Worm (Caenorhabditis elegans) whole organism, midembryonic: ENCODE data around the gene nex-3.

ENCODE experiments used
- T22C8.4 ChIP-seq: fragments of 200-800 bp; sonication (Bioruptor generic); IDR thresholded peaks from 2 replicates; pipeline ENCODE4 v1.3.6; 2022; ENCODE audit warnings: missing genetic modification characterization, missing compliant biosample characterization
- cog-1 ChIP-seq: sonication (generic microtip); optimal IDR thresholded peaks from 2 replicates; lab custom pipeline; 2016; ENCODE audit warnings: missing genetic modification characterization, missing compliant biosample characterization
- flt-1 ChIP-seq: fragments of 200-800 bp; sonication (Bioruptor generic); IDR thresholded peaks from 2 replicates; pipeline ENCODE4 v1.3.6; 2022; ENCODE audit warnings: missing genetic modification characterization, missing compliant biosample characterization
- klf-2 ChIP-seq: fragments of 200-800 bp; sonication (Bioruptor generic); conservative IDR thresholded peaks from 2 replicates; pipeline ENCODE4 v1.3.6; 2022; ENCODE audit warnings: missing genetic modification reagents, missing genetic modification characterization, missing compliant biosample characterization
- med-1 ChIP-seq: sonication (generic microtip); optimal IDR thresholded peaks from 2 replicates; lab custom pipeline; 2017; ENCODE audit warnings: missing genetic modification characterization, mild to moderate bottlenecking, missing compliant biosample characterization, antibody characterized with exemption, missing genetic modification reagents; ENCODE audit not compliant: insufficient read depth
- ref-1 ChIP-seq: fragments of 200-800 bp; sonication (Bioruptor generic); conservative IDR thresholded peaks from 2 replicates; pipeline ENCODE4 v1.3.6; 2022; ENCODE audit warnings: missing genetic modification reagents, missing genetic modification characterization, missing compliant biosample characterization
- tab-1 ChIP-seq: fragments of 200-800 bp; sonication (Bioruptor generic); IDR thresholded peaks from 2 replicates; pipeline ENCODE4 v1.3.6; 2022; ENCODE audit warnings: missing genetic modification characterization, missing compliant biosample characterization
- ztf-23 ChIP-seq: fragments of 200-800 bp; sonication (Bioruptor generic); IDR thresholded peaks from 2 replicates; pipeline ENCODE4 v1.3.6; 2022; ENCODE audit warnings: missing genetic modification reagents, missing genetic modification characterization, missing compliant biosample characterization
- ztf-29 ChIP-seq: fragments of 200-800 bp; sonication (Bioruptor generic); IDR thresholded peaks from 2 replicates; pipeline ENCODE4 v1.3.6; 2022; ENCODE audit warnings: missing genetic modification reagents, missing genetic modification characterization, missing compliant biosample characterization

Gene nex-3

DNA sequence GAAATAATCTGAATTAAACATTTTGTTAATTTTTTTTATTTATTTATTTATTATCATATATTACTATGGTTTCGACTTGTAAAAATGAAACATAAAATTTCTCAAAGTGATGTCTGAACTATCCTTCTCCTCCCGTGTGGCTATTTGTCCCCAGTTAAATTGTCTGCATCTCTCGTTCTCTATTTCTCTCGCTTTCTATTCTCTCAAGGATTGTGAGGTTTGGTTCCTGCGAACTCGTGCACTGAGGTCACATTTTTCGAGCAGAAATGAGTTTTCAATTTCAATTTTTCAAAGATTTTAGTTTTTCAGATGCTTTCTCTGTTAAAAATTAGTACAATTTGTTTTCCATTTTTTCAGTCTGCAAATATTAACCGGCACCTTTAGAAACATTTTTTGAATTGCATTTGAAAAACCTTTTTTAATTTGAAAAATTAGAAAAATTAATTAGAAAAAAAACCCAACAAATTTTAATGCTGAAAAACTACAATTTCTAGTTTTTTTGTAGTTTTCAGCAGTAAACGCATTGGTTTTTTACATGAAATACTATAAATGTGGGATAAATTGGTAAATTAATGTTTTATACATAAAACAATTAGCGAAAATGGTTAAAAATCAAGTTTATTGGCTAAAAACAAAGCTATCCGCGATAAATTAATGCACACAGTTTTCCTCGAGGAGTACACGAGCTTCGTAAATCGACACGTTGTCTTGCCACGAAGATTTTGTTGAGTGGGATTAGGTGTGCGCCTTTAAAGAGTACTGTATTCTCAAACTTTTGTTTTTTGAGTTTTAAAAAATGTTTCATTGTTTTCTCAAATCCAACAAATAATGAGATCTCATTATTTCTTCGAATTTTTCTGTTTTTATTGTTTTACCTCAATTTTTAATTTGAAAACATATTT, 29.5 kb upstream of the nex-3 start:
- TF ChIP-seq cog-1 (tag; lab: Kevin White, UChicago), result no peak
- TF ChIP-seq ztf-29 (GFP tag; lab: Robert Waterston, UW), result no peak
- TF ChIP-seq tab-1 (GFP tag; lab: Robert Waterston, UW), result no peak

DNA sequence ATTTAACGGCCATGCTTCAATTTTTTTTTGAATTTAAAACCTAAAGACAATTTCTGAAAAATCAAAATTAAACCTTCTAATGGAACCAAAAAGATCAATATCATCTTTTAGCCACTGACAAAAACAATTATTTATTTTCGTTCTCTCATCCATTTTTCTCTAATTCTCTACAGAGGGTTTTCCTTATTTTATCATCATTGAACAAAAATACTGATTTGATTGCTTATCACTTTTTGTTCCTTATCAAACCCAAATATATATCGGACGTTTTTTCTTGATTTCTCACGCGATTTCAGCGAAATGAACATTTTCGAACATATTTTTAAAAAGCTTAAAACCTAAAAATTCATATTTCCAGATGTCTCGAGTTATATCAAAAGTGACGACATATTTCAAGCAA, 28.8 kb upstream of the nex-3 start, which contains the start of gene mpc-1:
Gene mpc-1, plus strand, starts transcription at position 359 of the 400 bp plus-strand sequence.
- no peak for TF ChIP-seq ref-1 (GFP tag; lab: Robert Waterston, UW)
- TF ChIP-seq flt-1 (GFP tag; lab: Robert Waterston, UW), result no peak
- TF ChIP-seq klf-2, result no peak

DNA sequence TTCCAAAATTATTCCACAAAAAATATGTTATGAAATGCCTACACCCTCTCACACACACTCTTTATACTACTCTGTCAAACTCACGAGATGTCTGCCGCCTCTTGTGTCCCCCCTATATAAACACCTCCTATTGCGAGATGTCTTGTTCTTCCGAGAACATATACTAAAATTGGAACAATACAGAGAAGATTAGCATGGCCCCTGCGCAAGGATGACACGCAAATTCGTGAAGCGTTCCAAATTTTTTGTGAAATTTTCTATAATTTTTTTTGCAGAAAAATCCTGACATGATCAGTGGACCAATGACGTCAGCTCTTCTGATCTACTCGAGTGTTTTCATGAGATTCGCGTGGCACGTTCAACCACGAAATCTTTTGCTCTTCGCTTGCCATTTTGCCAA, 27.8 kb upstream of the nex-3 start:
- TF ChIP-seq klf-2 (peak; percentile 68), ztf-23 (GFP tag; lab: Robert Waterston, UW) (peak; percentile 77), flt-1 (GFP tag; lab: Robert Waterston, UW) (peak; percentile 84), T22C8.4 (GFP tag; lab: Robert Waterston, UW) (peak; percentile 64), ref-1 (GFP tag; lab: Robert Waterston, UW) (peak; percentile 64), tab-1 (GFP tag; lab: Robert Waterston, UW) (peak; percentile 80)

DNA sequence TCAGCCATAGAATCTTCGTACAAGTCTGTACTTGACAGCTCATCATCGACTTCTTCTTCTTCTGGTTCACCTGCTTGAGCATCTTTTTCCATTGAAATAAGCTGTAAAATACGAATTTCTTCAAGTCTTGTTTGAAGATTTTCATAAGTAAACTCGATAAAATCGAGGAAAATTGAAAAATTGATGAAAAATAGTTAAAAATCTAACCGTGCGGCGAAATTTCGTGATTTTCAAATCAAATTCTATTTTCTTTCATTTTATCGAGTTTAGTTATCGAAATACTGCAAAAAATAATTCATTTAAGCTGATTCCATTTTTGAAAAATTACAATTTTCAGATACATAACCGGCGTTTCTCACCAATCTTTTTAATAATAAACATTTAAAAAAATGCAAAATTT, 26.7 kb upstream of the nex-3 start, which contains the start of gene R07E5.11:
Gene R07E5.11, minus strand, starts transcription at position 101 of the 400 bp plus-strand sequence.
- TF ChIP-seq ztf-29 (GFP tag; lab: Robert Waterston, UW) (no peak), ztf-23 (GFP tag; lab: Robert Waterston, UW) (no peak), med-1 (GFP tag; lab: Kevin White, UChicago) (no peak), klf-2 (no peak), tab-1 (GFP tag; lab: Robert Waterston, UW) (no peak), T22C8.4 (GFP tag; lab: Robert Waterston, UW) (no peak), flt-1 (GFP tag; lab: Robert Waterston, UW) (no peak)

DNA sequence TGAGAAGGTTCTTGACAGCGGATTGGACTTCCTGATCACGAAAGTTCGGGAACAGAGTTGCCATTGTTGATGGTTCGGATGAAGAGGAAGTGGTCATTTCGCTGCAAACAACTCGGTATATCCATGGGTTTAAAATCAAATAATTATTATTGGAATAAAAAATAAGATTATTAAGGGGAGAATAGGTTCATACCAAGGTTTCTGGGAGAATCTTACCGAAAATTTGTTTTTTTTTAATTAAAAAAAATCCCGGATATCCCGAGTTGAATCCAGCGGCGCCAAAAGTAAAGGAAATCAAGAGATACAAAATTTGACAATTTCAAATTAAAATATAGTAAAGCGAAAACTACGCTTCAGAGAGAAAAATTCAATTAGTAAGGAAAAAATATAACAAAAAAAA, 23.9 kb upstream of the nex-3 start, which contains the start of the genes R07E5.19 and pdcd-2:
Gene R07E5.19, minus strand, starts transcription at position 101 of the 400 bp plus-strand sequence.
Gene pdcd-2, minus strand, starts transcription at position 102 of the 400 bp plus-strand sequence.
- no peak for TF ChIP-seq ref-1 (GFP tag; lab: Robert Waterston, UW)
- TF ChIP-seq T22C8.4 (GFP tag; lab: Robert Waterston, UW), result no peak
- TF ChIP-seq ztf-23 (GFP tag; lab: Robert Waterston, UW), result no peak
- no peak for TF ChIP-seq klf-2
- no peak for TF ChIP-seq tab-1 (GFP tag; lab: Robert Waterston, UW)
- TF ChIP-seq flt-1 (GFP tag; lab: Robert Waterston, UW), result no peak
- no peak for TF ChIP-seq med-1 (GFP tag; lab: Kevin White, UChicago)
- TF ChIP-seq cog-1 (tag; lab: Kevin White, UChicago), result no peak
- TF ChIP-seq ztf-29 (GFP tag; lab: Robert Waterston, UW), result no peak

DNA sequence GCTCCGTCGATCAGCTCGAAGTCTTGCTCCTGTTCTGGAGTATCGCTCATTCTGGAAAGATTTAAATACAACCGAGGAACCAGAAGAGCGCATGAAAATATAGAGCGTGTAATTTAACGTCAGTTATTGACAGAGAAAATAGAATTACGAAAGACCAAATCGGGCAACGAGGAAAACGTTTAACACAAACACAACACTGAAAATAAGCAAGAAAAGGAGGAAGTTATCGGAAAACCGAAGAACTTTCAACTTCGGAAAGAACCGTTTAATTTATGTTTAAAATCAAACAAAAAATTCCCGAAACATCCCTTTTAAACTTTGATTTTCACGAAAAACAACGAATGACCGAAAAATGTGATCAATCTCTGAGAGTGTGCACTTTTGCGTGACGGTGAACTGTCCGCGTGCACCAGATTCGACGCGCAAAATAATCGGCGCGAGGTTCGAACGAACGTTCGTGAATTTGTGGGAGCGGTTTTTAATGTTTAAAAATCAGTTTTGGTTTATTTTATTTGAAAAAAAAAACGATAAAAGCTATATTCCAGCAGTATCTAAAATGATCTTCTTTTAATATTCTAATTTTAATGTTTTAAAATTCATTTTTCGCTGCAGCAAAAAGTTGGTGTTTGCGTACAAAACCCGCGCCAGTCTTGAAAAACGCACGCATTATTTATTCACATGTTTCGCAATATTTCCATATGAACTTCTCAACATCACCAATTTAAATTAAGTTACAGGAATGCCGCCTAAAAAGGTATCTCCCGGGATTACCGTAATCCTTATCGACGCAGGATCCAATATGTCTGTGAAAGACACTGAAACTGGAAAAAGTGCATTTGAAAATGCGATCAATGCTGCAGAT, 22.5 kb upstream of the nex-3 start, which contains the start of the genes R07E5.7 and cku-80:
Gene R07E5.7, minus strand, starts transcription at position 51 of the 862 bp plus-strand sequence.
Gene cku-80, plus strand, starts transcription at position 732 of the 862 bp plus-strand sequence.
- TF ChIP-seq cog-1 (tag; lab: Kevin White, UChicago) (peak; percentile 7), klf-2 (no peak), ztf-23 (GFP tag; lab: Robert Waterston, UW) (peak; percentile 50; the same call in 1 of the 2 replicates)

DNA sequence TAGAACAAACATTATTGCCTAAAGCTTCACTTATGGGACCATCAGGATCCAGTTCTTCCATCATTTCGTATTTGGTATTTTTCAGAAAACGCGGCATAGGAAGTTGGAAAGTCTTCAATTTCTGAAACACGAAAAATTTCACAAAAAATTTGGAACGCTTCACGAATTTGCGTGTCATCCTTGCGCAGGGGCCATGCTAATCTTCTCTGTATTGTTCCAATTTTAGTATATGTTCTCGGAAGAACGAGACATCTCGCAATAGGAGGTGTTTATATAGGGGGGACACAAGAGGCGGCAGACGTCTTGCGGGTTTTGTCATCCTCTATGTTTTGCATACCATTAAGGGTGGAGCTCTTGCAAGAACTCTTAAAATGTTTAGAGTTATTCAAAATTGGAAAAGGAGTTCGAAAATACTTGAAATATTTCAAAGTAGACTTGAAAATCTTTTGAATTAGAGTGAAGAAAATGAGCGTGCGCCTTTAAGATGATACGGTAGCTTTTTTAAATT, 15.1 kb upstream of the nex-3 start:
- TF ChIP-seq klf-2 (peak; percentile 83), ztf-23 (GFP tag; lab: Robert Waterston, UW) (peak; percentile 91), ztf-29 (GFP tag; lab: Robert Waterston, UW) (peak; percentile 87), T22C8.4 (GFP tag; lab: Robert Waterston, UW) (peak; percentile 87), tab-1 (GFP tag; lab: Robert Waterston, UW) (peak; percentile 93), flt-1 (GFP tag; lab: Robert Waterston, UW) (peak; percentile 95), ref-1 (GFP tag; lab: Robert Waterston, UW) (peak; percentile 76)

DNA sequence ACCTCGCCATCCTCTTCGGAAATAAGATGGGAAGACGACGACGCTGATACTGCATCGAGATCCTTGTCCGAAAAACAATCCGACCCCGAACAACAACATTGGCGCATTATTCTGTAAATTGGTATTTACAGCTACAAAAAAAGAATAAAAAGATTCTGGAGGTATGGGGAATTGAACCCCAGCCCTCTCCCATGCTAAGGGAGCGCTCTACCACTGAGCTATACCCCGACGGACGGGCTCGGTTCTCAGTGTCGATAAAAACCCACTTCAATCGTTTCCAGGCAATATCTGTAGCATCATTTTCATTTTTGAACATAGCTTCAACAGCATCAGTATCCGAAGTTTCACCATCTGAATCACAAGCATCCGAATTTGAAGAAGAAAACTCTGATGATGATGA, 13.1 kb upstream of the nex-3 start:
- no peak for TF ChIP-seq med-1 (GFP tag; lab: Kevin White, UChicago)
- TF ChIP-seq ref-1 (GFP tag; lab: Robert Waterston, UW), result 0 out of 2 replicates have a peak, but pooled peaks have one; percentile 9
- TF ChIP-seq cog-1 (tag; lab: Kevin White, UChicago), result no peak
- TF ChIP-seq T22C8.4 (GFP tag; lab: Robert Waterston, UW), result peak; percentile 64
- TF ChIP-seq ztf-29 (GFP tag; lab: Robert Waterston, UW), result no peak
- no peak; the same call in 1 of the 2 replicates for TF ChIP-seq flt-1 (GFP tag; lab: Robert Waterston, UW)
- peak; percentile 59; the same call in 1 of the 2 replicates for TF ChIP-seq ztf-23 (GFP tag; lab: Robert Waterston, UW)
- no peak for TF ChIP-seq klf-2
- TF ChIP-seq tab-1 (GFP tag; lab: Robert Waterston, UW), result peak; percentile 76

DNA sequence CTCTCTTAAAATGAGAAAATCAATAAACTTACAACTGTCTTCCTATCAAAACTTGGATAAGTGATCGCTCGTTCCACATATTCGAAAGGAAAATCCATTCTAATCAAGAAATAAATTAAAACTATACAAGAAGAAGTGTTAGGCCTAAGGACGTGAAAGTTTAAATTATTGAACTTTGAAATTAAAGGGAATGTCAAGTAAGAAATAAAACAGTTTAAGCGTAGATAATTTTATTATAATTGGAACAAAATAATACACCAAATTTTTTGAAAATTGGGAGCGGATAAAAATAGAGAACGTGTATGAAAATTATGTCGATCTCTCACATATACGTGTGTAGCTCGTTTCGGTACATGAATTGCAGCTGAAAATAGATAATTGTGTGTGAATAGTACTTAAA, 12.5 kb upstream of the nex-3 start, which contains the start of gene C28A5.6:
Gene C28A5.6, minus strand, starts transcription at position 101 of the 400 bp plus-strand sequence.
- no peak for TF ChIP-seq klf-2
- TF ChIP-seq ztf-29 (GFP tag; lab: Robert Waterston, UW), result no peak
- TF ChIP-seq tab-1 (GFP tag; lab: Robert Waterston, UW), result no peak
- TF ChIP-seq flt-1 (GFP tag; lab: Robert Waterston, UW), result no peak
- no peak for TF ChIP-seq med-1 (GFP tag; lab: Kevin White, UChicago)
- TF ChIP-seq cog-1 (tag; lab: Kevin White, UChicago), result no peak
- TF ChIP-seq ref-1 (GFP tag; lab: Robert Waterston, UW), result no peak
- TF ChIP-seq ztf-23 (GFP tag; lab: Robert Waterston, UW), result no peak
- TF ChIP-seq T22C8.4 (GFP tag; lab: Robert Waterston, UW), result no peak
